Fruit fly (Drosophila melanogaster): ENCODE measurements around the gene CG17726.

- TF ChIP-seq CG34422 (GFP tag; IDR thresholded peaks at IDR 0.05) (no peak), sima (GFP tag; optimal IDR thresholded peaks at IDR 0.05) (no peak)
These were observed 4.0 kb upstream of the CG17726 start for dm6 chr3R:11222587-11222986.

Measured in whole organism, embryonic.